Fruit fly (Drosophila melanogaster) whole organism, pupa: ENCODE data around the gene tap.

Source experiments
- CG10348 ChIP-seq: fragments of 200-800 bp; sonication (Bioruptor generic); IDR thresholded peaks from 2 replicates; pipeline ENCODE4 v1.3.6; 2022; ENCODE audit warnings: missing biosample characterization, missing genetic modification characterization
- CG12605 ChIP-seq: fragments of 200-800 bp; sonication (Bioruptor generic); IDR thresholded peaks from 2 replicates; pipeline ENCODE4 v1.3.6; 2022; ENCODE audit warnings: missing biosample characterization, missing genetic modification characterization
- CG13204 ChIP-seq: fragments of 200-800 bp; sonication (Bioruptor generic); optimal IDR thresholded peaks from 2 replicates; lab custom pipeline; 2018; ENCODE audit warnings: missing biosample characterization, mild to moderate bottlenecking, missing genetic modification characterization, moderate library complexity
- CG14655 ChIP-seq: fragments of 200-800 bp; sonication (Bioruptor generic); optimal IDR thresholded peaks from 3 replicates; lab custom pipeline; 2017; ENCODE audit warnings: mild to moderate bottlenecking, missing biosample characterization, missing genetic modification reagents, missing genetic modification characterization
- CG15710 ChIP-seq: fragments of 200-800 bp; sonication (Bioruptor generic); optimal IDR thresholded peaks from 2 replicates; lab custom pipeline; 2018; ENCODE audit warnings: missing biosample characterization, mild to moderate bottlenecking, missing genetic modification characterization, moderate library complexity
- CG17806 ChIP-seq: fragments of 200-800 bp; sonication (Bioruptor generic); optimal IDR thresholded peaks from 2 replicates; lab custom pipeline; 2018; ENCODE audit warnings: missing biosample characterization, mild to moderate bottlenecking, missing genetic modification characterization, moderate library complexity
- CG32121 ChIP-seq: fragments of 200-800 bp; sonication (Bioruptor generic); IDR thresholded peaks from 2 replicates; pipeline ENCODE4 v1.3.6; 2022; ENCODE audit warnings: missing biosample characterization, missing genetic modification characterization
- CG34367 ChIP-seq: fragments of 200-800 bp; sonication (Bioruptor generic); optimal IDR thresholded peaks from 2 replicates; lab custom pipeline; 2018; ENCODE audit warnings: missing biosample characterization, mild to moderate bottlenecking, missing genetic modification characterization
- CG4496 ChIP-seq: fragments of 200-800 bp; sonication (Bioruptor generic); IDR thresholded peaks from 3 replicates; pipeline ENCODE4 v1.3.6; 2022; ENCODE audit warnings: missing biosample characterization, missing genetic modification characterization
- CG8301 ChIP-seq: fragments of 200-800 bp; sonication (Bioruptor generic); optimal IDR thresholded peaks from 2 replicates; lab custom pipeline; 2018; ENCODE audit warnings: missing biosample characterization, mild to moderate bottlenecking, missing genetic modification characterization
- CG9948 ChIP-seq: fragments of 200-800 bp; sonication (Bioruptor generic); optimal IDR thresholded peaks from 2 replicates; lab custom pipeline; 2018; ENCODE audit warnings: missing biosample characterization, mild to moderate bottlenecking, missing genetic modification characterization, moderate library complexity
- D1 ChIP-seq: fragments of 200-800 bp; sonication (Bioruptor generic); optimal IDR thresholded peaks from 2 replicates; lab custom pipeline; 2018; ENCODE audit warnings: missing biosample characterization, mild to moderate bottlenecking, missing genetic modification characterization, moderate library complexity
- EcR ChIP-seq: fragments of 200-800 bp; sonication (Bioruptor generic); optimal IDR thresholded peaks from 3 replicates; lab custom pipeline; 2019; ENCODE audit warnings: missing biosample characterization, missing genetic modification characterization, mild to moderate bottlenecking, moderate library complexity, missing genetic modification reagents
- Ets98B ChIP-seq: fragments of 200-800 bp; sonication (Bioruptor generic); IDR thresholded peaks from 2 replicates; pipeline ENCODE4 v1.3.6; 2022; ENCODE audit warnings: missing biosample characterization, missing genetic modification characterization
- Pif1A ChIP-seq: fragments of 200-800 bp; sonication (Bioruptor generic); optimal IDR thresholded peaks from 3 replicates; lab custom pipeline; 2016; ENCODE audit warnings: missing biosample characterization, missing genetic modification characterization
- Pif1B ChIP-seq: fragments of 200-800 bp; sonication (Bioruptor generic); optimal IDR thresholded peaks from 3 replicates; lab custom pipeline; 2016; ENCODE audit warnings: missing biosample characterization, missing genetic modification characterization
- Snoo ChIP-seq: fragments of 200-800 bp; sonication (Bioruptor generic); optimal IDR thresholded peaks from 3 replicates; lab custom pipeline; 2017; ENCODE audit warnings: missing biosample characterization, mild to moderate bottlenecking, missing genetic modification characterization, inconsistent platforms
- fd96Ca ChIP-seq: fragments of 200-800 bp; sonication (Bioruptor generic); IDR thresholded peaks from 3 replicates; pipeline ENCODE4 v1.3.6; 2022; ENCODE audit warnings: missing biosample characterization, missing genetic modification characterization
- gl ChIP-seq: fragments of 200-800 bp; sonication (Bioruptor generic); optimal IDR thresholded peaks from 2 replicates; lab custom pipeline; 2018; ENCODE audit warnings: missing biosample characterization, mild to moderate bottlenecking, missing genetic modification characterization
- rn ChIP-seq: fragments of 200-800 bp; sonication (Bioruptor generic); IDR thresholded peaks from 2 replicates; pipeline ENCODE4 v1.3.6; 2022; ENCODE audit warnings: missing biosample characterization, missing genetic modification characterization

tap gene

DNA sequence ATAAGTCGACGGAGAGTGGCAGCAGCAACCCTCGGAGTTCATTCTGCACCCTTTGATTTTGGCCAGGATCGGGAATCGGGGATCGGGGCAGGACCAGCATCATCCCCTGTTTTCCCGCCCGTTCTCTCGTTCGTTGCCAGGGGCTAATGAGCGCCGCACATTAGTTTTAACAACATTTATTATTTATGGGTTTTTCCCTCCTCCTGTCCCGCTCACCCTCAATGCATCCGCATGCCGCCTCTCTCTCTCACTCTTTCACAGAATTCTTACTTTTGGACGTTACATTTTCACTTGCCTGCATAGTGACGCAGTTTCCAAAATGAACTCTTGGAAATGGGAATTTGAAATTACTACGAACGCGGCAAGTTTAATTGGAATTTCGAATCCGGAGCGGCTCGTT, 7.5 kb downstream of the tap start:
- TF ChIP-seq CG12605 (GFP tag; lab: Robert Waterston, UW) (no peak), Pif1A (GFP tag; lab: Kevin White, UChicago) (no peak), D1 (tag; lab: Kevin White, UChicago) (no peak), CG9948 (no peak), Ets98B (GFP tag; lab: Robert Waterston, UW) (no peak), Pif1B (GFP tag; lab: Kevin White, UChicago) (no peak)

DNA sequence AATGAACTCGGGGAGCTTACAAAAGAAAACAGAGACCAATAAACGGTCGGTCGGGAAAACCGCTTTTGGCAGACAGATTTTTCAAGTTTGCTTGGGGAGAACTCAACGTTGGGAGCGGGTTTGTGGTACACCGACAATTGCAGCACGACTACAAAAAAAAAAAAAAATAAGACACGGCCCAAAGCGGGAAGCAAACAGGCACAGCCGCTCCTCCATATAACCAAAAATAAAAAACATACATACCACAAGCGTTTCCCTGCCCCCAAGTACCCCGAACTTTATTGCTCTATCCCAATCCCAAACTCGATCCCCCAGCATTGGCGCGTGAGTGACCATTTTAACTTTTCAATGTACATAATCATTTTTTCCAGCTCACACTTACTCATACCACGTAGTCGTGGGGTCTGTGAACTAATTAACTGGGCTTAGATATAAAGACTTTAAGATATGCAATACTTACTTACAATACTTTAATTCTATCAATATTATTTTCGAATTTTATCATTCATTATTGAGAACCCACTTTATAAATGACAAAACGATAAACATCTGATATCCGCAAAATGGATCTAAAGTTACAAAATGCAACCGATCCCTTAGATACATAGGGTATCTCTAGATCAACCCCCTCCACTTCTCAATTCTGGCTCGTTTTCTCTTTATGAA, 15.6 kb downstream of the tap start:
- TF ChIP-seq Ets98B (GFP tag; lab: Robert Waterston, UW): peak; percentile 53; the same call in 1 of the 2 replicates
- TF ChIP-seq CG8301: peak; percentile 52
- TF ChIP-seq Snoo (tag; lab: Kevin White, UChicago): no peak
- TF ChIP-seq CG32121 (GFP tag; lab: Robert Waterston, UW): peak; percentile 47; the same call in 1 of the 2 replicates
- TF ChIP-seq CG4496 (GFP tag; lab: Robert Waterston, UW): peak; percentile 67; the same call in 2 of the 3 replicates
- TF ChIP-seq CG17806 (tag; lab: Kevin White, UChicago): no peak
- no peak for TF ChIP-seq CG12605 (GFP tag; lab: Robert Waterston, UW)
- peak; percentile 46; the same call in 2 of the 3 replicates for TF ChIP-seq fd96Ca
- no peak for TF ChIP-seq CG34367
- TF ChIP-seq CG14655: peak; percentile 48

DNA sequence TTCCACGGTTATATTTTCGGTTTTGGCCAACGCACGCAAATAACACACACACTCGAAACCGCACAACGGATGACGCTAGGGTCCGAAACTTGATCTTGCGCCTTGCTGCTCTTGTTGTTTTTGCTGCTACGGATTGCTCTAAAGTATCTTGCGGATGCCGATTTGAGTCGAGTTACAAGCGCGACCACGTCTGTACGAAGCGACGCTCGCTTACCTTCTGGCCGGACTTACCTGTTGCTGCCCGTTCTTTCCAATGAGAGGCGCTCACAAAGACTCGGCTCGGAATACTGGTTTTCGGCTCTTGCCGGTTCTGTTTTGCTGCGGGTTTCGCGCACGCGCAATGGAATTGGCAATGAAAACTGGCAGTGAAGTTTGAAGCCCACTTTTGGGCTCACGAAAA, 19.8 kb downstream of the tap start, which contains the start of gene Cad74A:
TSS of gene Cad74A (minus strand) at position 220 of the 400 bp plus-strand sequence.
- TF ChIP-seq EcR (GFP tag; lab: Kevin White, UChicago): peak; percentile 38
- peak; percentile 51; the same call in 2 of the 3 replicates for TF ChIP-seq CG4496 (GFP tag; lab: Robert Waterston, UW)
- no peak for TF ChIP-seq Snoo (tag; lab: Kevin White, UChicago)
- peak; percentile 35 for TF ChIP-seq CG13204
- TF ChIP-seq Pif1B (GFP tag; lab: Kevin White, UChicago): peak; percentile 38
- TF ChIP-seq Ets98B (GFP tag; lab: Robert Waterston, UW): peak; percentile 58; the same call in 1 of the 2 replicates

DNA sequence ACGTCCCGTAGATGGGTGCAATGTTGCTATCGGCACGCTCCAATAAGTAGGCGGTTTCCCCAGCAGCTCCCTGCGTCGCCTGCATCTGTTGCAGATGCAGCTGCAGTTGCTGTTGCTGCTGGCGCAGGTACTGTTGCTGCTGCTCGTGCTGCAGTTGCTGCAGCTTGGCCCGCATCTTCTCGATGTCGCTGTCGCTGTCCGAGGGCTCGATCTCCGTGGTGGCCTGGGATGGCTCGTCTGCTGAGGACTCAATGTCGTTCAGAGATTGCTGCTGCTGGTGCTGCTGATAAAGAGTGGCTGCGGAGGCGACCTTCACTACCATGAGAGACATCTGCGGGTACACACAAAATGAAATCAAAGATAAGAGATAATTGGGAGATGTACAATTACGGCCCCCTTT, 22.5 kb downstream of the tap start:
- no peak for TF ChIP-seq Ets98B (GFP tag; lab: Robert Waterston, UW)
- TF ChIP-seq Snoo (tag; lab: Kevin White, UChicago): no peak
- no peak for TF ChIP-seq CG9948
- no peak for TF ChIP-seq CG10348 (GFP tag; lab: Robert Waterston, UW)
- TF ChIP-seq CG17806 (tag; lab: Kevin White, UChicago): no peak
- TF ChIP-seq CG8301: no peak
- no peak for TF ChIP-seq CG12605 (GFP tag; lab: Robert Waterston, UW)
- TF ChIP-seq gl: no peak
- no peak for TF ChIP-seq Pif1A (GFP tag; lab: Kevin White, UChicago)
- TF ChIP-seq EcR (GFP tag; lab: Kevin White, UChicago): no peak
- TF ChIP-seq CG4496 (GFP tag; lab: Robert Waterston, UW): no peak
- no peak for TF ChIP-seq D1 (tag; lab: Kevin White, UChicago)
- no peak for TF ChIP-seq CG34367
- TF ChIP-seq CG15710 (tag; lab: Kevin White, UChicago): no peak
- TF ChIP-seq Pif1B (GFP tag; lab: Kevin White, UChicago): no peak
- TF ChIP-seq CG13204: no peak

DNA sequence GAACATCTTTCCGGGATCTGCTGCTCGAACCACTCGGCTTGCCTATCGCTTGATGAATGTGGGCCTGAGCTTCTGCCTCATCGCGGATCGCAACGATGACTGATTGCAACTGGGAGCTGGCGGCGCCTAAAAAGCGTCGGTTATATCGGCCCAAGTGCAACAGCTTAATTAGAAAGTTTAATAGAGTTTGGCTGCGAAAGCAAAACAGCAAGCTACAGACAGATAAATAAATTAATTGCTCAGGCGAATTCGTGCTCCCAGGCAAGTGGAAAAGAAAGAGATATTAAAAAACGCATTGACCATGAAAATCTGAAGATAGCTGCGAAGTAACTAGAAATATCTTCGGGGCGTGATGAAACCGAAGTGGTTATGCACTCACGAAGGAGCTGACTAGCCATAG, 23.1 kb downstream of the tap start, which contains the start of gene CG13728:
TSS of gene CG13728 (minus strand) at position 101 of the 400 bp plus-strand sequence.
- no peak for TF ChIP-seq Pif1B (GFP tag; lab: Kevin White, UChicago)
- TF ChIP-seq fd96Ca: no peak
- no peak for TF ChIP-seq Snoo (tag; lab: Kevin White, UChicago)
- no peak for TF ChIP-seq Ets98B (GFP tag; lab: Robert Waterston, UW)
- TF ChIP-seq CG12605 (GFP tag; lab: Robert Waterston, UW): no peak
- TF ChIP-seq CG9948: no peak
- no peak for TF ChIP-seq CG15710 (tag; lab: Kevin White, UChicago)
- no peak for TF ChIP-seq D1 (tag; lab: Kevin White, UChicago)
- TF ChIP-seq Pif1A (GFP tag; lab: Kevin White, UChicago): no peak
- TF ChIP-seq CG32121 (GFP tag; lab: Robert Waterston, UW): no peak
- no peak for TF ChIP-seq CG4496 (GFP tag; lab: Robert Waterston, UW)
- TF ChIP-seq CG34367: no peak
- TF ChIP-seq rn: no peak
- TF ChIP-seq CG8301: no peak
- no peak for TF ChIP-seq EcR (GFP tag; lab: Kevin White, UChicago)
- no peak for TF ChIP-seq CG10348 (GFP tag; lab: Robert Waterston, UW)
- TF ChIP-seq CG14655: no peak
- no peak for TF ChIP-seq gl

DNA sequence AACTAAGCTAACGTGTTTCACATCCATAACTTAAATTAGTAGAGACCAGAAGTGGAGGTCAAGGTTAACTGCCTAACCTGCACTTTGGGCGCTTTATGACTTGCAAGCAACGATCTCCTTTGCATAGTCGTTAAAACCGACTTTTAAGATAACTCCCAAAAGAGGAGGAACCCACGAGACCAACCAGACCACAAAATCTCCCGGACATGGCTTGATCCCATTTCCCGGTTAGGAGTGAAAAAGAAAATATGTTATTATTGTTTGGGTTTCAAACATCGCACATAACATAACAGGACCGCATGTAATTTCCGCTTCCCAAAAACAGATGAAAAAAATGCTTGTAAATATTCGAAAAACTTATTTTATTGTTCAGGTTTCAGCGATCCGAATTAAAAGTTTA, 23.8 kb downstream of the tap start:
- TF ChIP-seq Pif1A (GFP tag; lab: Kevin White, UChicago) (no peak), gl (no peak), CG17806 (tag; lab: Kevin White, UChicago) (no peak), CG14655 (no peak), CG4496 (GFP tag; lab: Robert Waterston, UW) (no peak), EcR (GFP tag; lab: Kevin White, UChicago) (no peak), CG8301 (no peak), CG34367 (no peak), CG9948 (no peak), CG32121 (GFP tag; lab: Robert Waterston, UW) (no peak), D1 (tag; lab: Kevin White, UChicago) (no peak), fd96Ca (no peak), CG13204 (no peak), rn (no peak), CG15710 (tag; lab: Kevin White, UChicago) (no peak), Snoo (tag; lab: Kevin White, UChicago) (no peak), Pif1B (GFP tag; lab: Kevin White, UChicago) (no peak)
